Fruit fly (Drosophila melanogaster): ENCODE data around the gene LanA.

LanA gene

dm6 chr3L:6157327-6158032 lies 60.3 kb downstream of the LanA start, which contains the start of gene CG13297:
Gene CG13297, minus strand, starts transcription at chr3L:6157377.
- TF ChIP-seq CG33017 (tag; optimal IDR thresholded peaks at IDR 0.05): no peak
- no peak for TF ChIP-seq bab1 (GFP tag; optimal IDR thresholded peaks at IDR 0.05)
- TF ChIP-seq Hr96 (GFP tag; optimal IDR thresholded peaks at IDR 0.05): no peak
- TF ChIP-seq toe (GFP tag; optimal IDR thresholded peaks at IDR 0.05): no peak
- no peak for TF ChIP-seq cic (GFP tag; optimal IDR thresholded peaks at IDR 0.05)
- no peak for TF ChIP-seq CG7101 (tag; optimal IDR thresholded peaks at IDR 0.05)
- TF ChIP-seq pad (GFP tag; optimal IDR thresholded peaks at IDR 0.05): no peak
- no peak for TF ChIP-seq tj (GFP tag; optimal IDR thresholded peaks at IDR 0.05)

- TF ChIP-seq pad (GFP tag; optimal IDR thresholded peaks at IDR 0.05): no peak
- TF ChIP-seq CG5204 (GFP tag; optimal IDR thresholded peaks at IDR 0.05): no peak
- no peak for TF ChIP-seq CG7101 (tag; optimal IDR thresholded peaks at IDR 0.05)
- TF ChIP-seq CG11617 (GFP tag; optimal IDR thresholded peaks at IDR 0.05): no peak
- TF ChIP-seq cic (GFP tag; optimal IDR thresholded peaks at IDR 0.05): no peak
- TF ChIP-seq CG12768 (GFP tag; optimal IDR thresholded peaks at IDR 0.05): no peak
- no peak for TF ChIP-seq kay (GFP tag; ENCODE audit: borderline replicate concordance)
- no peak for TF ChIP-seq CG33017 (tag; optimal IDR thresholded peaks at IDR 0.05)
- TF ChIP-seq Hr96 (GFP tag; optimal IDR thresholded peaks at IDR 0.05): no peak
- TF ChIP-seq ovo (GFP tag; optimal IDR thresholded peaks at IDR 0.05): no peak
- TF ChIP-seq toe (GFP tag; optimal IDR thresholded peaks at IDR 0.05): no peak
- no peak for TF ChIP-seq CG1620 (GFP tag; optimal IDR thresholded peaks at IDR 0.05)
- TF ChIP-seq tj (GFP tag; optimal IDR thresholded peaks at IDR 0.05): no peak
- no peak for TF ChIP-seq Clk (GFP tag; optimal IDR thresholded peaks at IDR 0.05)
- no peak for TF ChIP-seq CG14711 (tag; optimal IDR thresholded peaks at IDR 0.05)
- no peak for TF ChIP-seq CG7045 (GFP tag; optimal IDR thresholded peaks at IDR 0.05)
Observed at dm6 chr3L:6154951-6155394, 62.8 kb downstream of the LanA start.
